Worm (Caenorhabditis elegans): Measurements from ENCODE around the gene C43F9.11.

C43F9.11 gene

DNA sequence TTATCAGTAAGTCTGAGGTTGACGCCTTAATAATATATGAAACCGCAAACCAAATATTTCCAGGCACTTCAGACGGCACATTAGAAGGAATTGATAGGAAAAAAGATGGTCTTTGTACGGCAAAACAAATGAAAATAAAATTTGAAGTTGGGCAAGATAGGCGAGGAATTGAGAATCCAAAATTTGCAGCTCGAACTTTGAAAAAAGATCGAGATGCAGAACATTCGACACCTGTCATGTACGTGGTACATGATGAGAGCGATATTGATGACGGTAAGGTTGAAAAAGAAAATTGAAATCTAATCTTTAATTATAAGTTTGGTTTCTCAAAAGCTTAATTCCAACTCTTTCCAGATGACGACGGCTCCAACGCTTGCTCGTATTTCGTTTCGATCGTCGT, 19.0 kb upstream of the C43F9.11 start:
- TF ChIP-seq pha-4 (tag; optimal IDR thresholded peaks at IDR 0.05) (no peak), nhr-28 (tag; optimal IDR thresholded peaks at IDR 0.05) (no peak), nhr-237 (tag; optimal IDR thresholded peaks at IDR 0.05) (no peak), nhr-2 (tag; optimal IDR thresholded peaks at IDR 0.05) (no peak), unc-39 (tag; optimal IDR thresholded peaks at IDR 0.05) (no peak), flh-1 (GFP tag; optimal IDR thresholded peaks at IDR 0.05) (no peak), elt-3 (tag; optimal IDR thresholded peaks at IDR 0.05) (no peak), lin-32 (GFP tag; optimal IDR thresholded peaks at IDR 0.05) (no peak), sptf-1 (tag; optimal IDR thresholded peaks at IDR 0.05) (no peak), ceh-83 (GFP tag; optimal IDR thresholded peaks at IDR 0.05) (no peak), cnd-1 (tag; optimal IDR thresholded peaks at IDR 0.05) (no peak), unc-120 (tag; optimal IDR thresholded peaks at IDR 0.05; ENCODE audit: poor library complexity, severe bottlenecking) (no peak), hlh-1 (tag; optimal IDR thresholded peaks at IDR 0.05) (no peak), ceh-39 (tag; optimal IDR thresholded peaks at IDR 0.05) (no peak), bed-3 (GFP tag; optimal IDR thresholded peaks at IDR 0.05) (no peak), lsy-2 (tag; optimal IDR thresholded peaks at IDR 0.05) (no peak), snpc-4 (tag; optimal IDR thresholded peaks at IDR 0.05) (no peak), sem-2 (GFP tag; optimal IDR thresholded peaks at IDR 0.05) (no peak)

DNA sequence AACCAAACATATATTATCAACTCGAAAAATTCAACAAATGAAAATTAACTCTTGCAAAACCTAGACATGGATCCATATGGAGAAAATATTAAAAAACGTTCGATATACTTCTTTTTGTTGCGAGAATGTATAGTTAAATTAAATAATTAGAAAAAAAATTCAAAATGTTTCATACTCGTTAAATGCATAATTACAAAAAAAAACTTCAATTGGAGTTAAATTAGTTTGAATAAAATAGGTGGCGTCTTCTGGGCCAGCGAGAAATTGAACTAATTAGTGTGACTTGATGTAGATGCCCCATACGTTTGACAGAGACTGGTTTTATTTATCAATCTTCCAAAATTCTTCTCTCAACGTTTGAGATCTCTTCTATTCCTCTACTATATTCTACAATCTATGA, 18.2 kb upstream of the C43F9.11 start, which contains the start of gene lgc-43:
TSS of gene lgc-43 (plus strand) at position 301 of the 400 bp plus-strand sequence.
- TF ChIP-seq unc-62 (GFP tag; optimal IDR thresholded peaks at IDR 0.05) = no peak
- TF ChIP-seq nhr-28 (tag; optimal IDR thresholded peaks at IDR 0.05) = no peak
- peak; percentile 5 for TF ChIP-seq ces-1 (GFP tag; optimal IDR thresholded peaks at IDR 0.05)
- TF ChIP-seq elt-1 (tag; optimal IDR thresholded peaks at IDR 0.05; ENCODE audit: borderline replicate concordance, insufficient read depth) = no peak

ce11 chrIV:10584237-10584636, 12.4 kb upstream of the C43F9.11 start, which contains the start of gene oac-8:
Gene oac-8 (plus strand): TSS chrIV:10584537.
- TF ChIP-seq flh-1 (GFP tag; optimal IDR thresholded peaks at IDR 0.05) (no peak), nhr-28 (tag; optimal IDR thresholded peaks at IDR 0.05) (no peak), unc-62 (GFP tag; optimal IDR thresholded peaks at IDR 0.05) (no peak), ceh-83 (GFP tag; optimal IDR thresholded peaks at IDR 0.05) (no peak), mab-5 (tag; optimal IDR thresholded peaks at IDR 0.05) (no peak), unc-39 (tag; optimal IDR thresholded peaks at IDR 0.05) (no peak), ham-2 (GFP tag; optimal IDR thresholded peaks at IDR 0.05) (no peak), mls-2 (tag; optimal IDR thresholded peaks at IDR 0.05) (no peak), cnd-1 (tag; optimal IDR thresholded peaks at IDR 0.05) (no peak), blmp-1 (tag; optimal IDR thresholded peaks at IDR 0.05) (no peak), lin-13 (tag; optimal IDR thresholded peaks at IDR 0.05) (no peak), lsy-2 (tag; optimal IDR thresholded peaks at IDR 0.05) (no peak), pha-4 (tag; optimal IDR thresholded peaks at IDR 0.05) (no peak), zip-8 (tag; optimal IDR thresholded peaks at IDR 0.05) (no peak), ces-1 (GFP tag; optimal IDR thresholded peaks at IDR 0.05) (no peak), drap-1 (GFP tag; optimal IDR thresholded peaks at IDR 0.05) (no peak), ceh-43 (GFP tag; optimal IDR thresholded peaks at IDR 0.05) (no peak)

ce11 chrIV:10589072-10589471, 7.5 kb upstream of the C43F9.11 start, which contains the start of gene C43F9.4:
Gene C43F9.4 (minus strand): TSS chrIV:10589172.
- no peak for TF ChIP-seq ceh-43 (GFP tag; optimal IDR thresholded peaks at IDR 0.05)

ce11 chrIV:10590649-10591048, 6.0 kb upstream of the C43F9.11 start, which contains the start of the genes C43F9.5 and nkb-2:
Gene C43F9.5 (minus strand): TSS chrIV:10590749.
Gene nkb-2 (plus strand): TSS chrIV:10590925.
- TF ChIP-seq nhr-76 (tag; optimal IDR thresholded peaks at IDR 0.05) = no peak
- TF ChIP-seq tbx-8 (GFP tag; optimal IDR thresholded peaks at IDR 0.05) = no peak
- TF ChIP-seq M03D4.4 (tag; optimal IDR thresholded peaks at IDR 0.05) = no peak
- no peak for TF ChIP-seq unc-39 (tag; optimal IDR thresholded peaks at IDR 0.05)
- TF ChIP-seq ham-2 (GFP tag; optimal IDR thresholded peaks at IDR 0.05) = no peak
- no peak for TF ChIP-seq nhr-28 (tag; optimal IDR thresholded peaks at IDR 0.05)
- no peak for TF ChIP-seq mep-1 (tag; optimal IDR thresholded peaks at IDR 0.05)
- no peak for TF ChIP-seq blmp-1 (tag; optimal IDR thresholded peaks at IDR 0.05)
- no peak for TF ChIP-seq pha-4 (tag; optimal IDR thresholded peaks at IDR 0.05)
- TF ChIP-seq lin-13 (tag; optimal IDR thresholded peaks at IDR 0.05) = no peak
- TF ChIP-seq elt-1 (tag; optimal IDR thresholded peaks at IDR 0.05; ENCODE audit: borderline replicate concordance, insufficient read depth) = no peak
- no peak for TF ChIP-seq mab-5 (tag; optimal IDR thresholded peaks at IDR 0.05)
- no peak for TF ChIP-seq lin-32 (GFP tag; optimal IDR thresholded peaks at IDR 0.05)
- TF ChIP-seq ceh-39 (tag; optimal IDR thresholded peaks at IDR 0.05) = no peak
- TF ChIP-seq sptf-1 (tag; optimal IDR thresholded peaks at IDR 0.05) = no peak
- no peak for TF ChIP-seq hlh-1 (tag; optimal IDR thresholded peaks at IDR 0.05)
- TF ChIP-seq ztf-11 (tag; optimal IDR thresholded peaks at IDR 0.05) = no peak
- TF ChIP-seq zip-8 (tag; optimal IDR thresholded peaks at IDR 0.05) = no peak
- TF ChIP-seq sem-2 (GFP tag; optimal IDR thresholded peaks at IDR 0.05) = no peak
- TF ChIP-seq flh-1 (GFP tag; optimal IDR thresholded peaks at IDR 0.05) = no peak

Measured in whole organism, mixed stage, embryonic.